Worm (Caenorhabditis elegans) whole organism, midembryonic: ENCODE measurements around the gene F43G6.16.

Experiments
- cog-1 ChIP-seq: sonication (generic microtip); optimal IDR thresholded peaks from 2 replicates; lab custom pipeline; 2016; ENCODE audit warnings: missing genetic modification characterization, missing compliant biosample characterization
- flt-1 ChIP-seq: fragments of 200-800 bp; sonication (Bioruptor generic); IDR thresholded peaks from 2 replicates; pipeline ENCODE4 v1.3.6; 2022; ENCODE audit warnings: missing genetic modification characterization, missing compliant biosample characterization
- klf-2 ChIP-seq: fragments of 200-800 bp; sonication (Bioruptor generic); conservative IDR thresholded peaks from 2 replicates; pipeline ENCODE4 v1.3.6; 2022; ENCODE audit warnings: missing genetic modification reagents, missing genetic modification characterization, missing compliant biosample characterization
- med-1 ChIP-seq: sonication (generic microtip); optimal IDR thresholded peaks from 2 replicates; lab custom pipeline; 2017; ENCODE audit warnings: missing genetic modification characterization, mild to moderate bottlenecking, missing compliant biosample characterization, antibody characterized with exemption, missing genetic modification reagents; ENCODE audit not compliant: insufficient read depth
- ref-1 ChIP-seq: fragments of 200-800 bp; sonication (Bioruptor generic); conservative IDR thresholded peaks from 2 replicates; pipeline ENCODE4 v1.3.6; 2022; ENCODE audit warnings: missing genetic modification reagents, missing genetic modification characterization, missing compliant biosample characterization
- tab-1 ChIP-seq: fragments of 200-800 bp; sonication (Bioruptor generic); IDR thresholded peaks from 2 replicates; pipeline ENCODE4 v1.3.6; 2022; ENCODE audit warnings: missing genetic modification characterization, missing compliant biosample characterization
- ztf-23 ChIP-seq: fragments of 200-800 bp; sonication (Bioruptor generic); IDR thresholded peaks from 2 replicates; pipeline ENCODE4 v1.3.6; 2022; ENCODE audit warnings: missing genetic modification reagents, missing genetic modification characterization, missing compliant biosample characterization
- ztf-29 ChIP-seq: fragments of 200-800 bp; sonication (Bioruptor generic); IDR thresholded peaks from 2 replicates; pipeline ENCODE4 v1.3.6; 2022; ENCODE audit warnings: missing genetic modification reagents, missing genetic modification characterization, missing compliant biosample characterization

DNA sequence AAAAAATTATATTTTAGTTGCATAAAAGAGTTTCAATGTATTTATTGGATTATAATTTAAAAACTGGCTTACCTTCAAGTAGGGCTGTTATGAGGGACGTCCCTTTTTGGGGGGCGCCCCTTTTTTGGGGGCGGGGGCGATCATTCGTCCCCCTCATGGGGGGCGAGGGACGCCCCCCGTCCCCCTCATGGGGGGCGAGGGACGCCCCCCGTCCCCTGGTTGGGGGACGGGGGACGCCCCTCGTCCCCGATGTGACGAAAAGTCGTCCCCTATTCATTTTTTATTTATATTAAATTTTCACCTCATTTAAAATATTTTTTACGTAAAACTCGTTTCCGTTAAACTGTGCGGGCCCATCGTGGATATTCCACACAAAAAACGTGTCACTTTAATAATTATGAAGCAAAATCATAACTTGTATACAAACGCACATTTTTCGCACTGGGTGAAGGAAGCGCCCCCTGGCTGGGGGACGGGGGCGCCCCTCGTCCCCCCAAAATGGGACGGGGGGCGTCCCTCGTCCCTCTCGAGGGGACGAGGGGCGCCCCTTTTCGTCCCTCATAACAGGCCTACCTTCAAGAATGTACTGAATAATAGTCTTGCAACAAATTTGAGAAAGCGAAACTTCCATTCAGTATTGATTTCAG, 16.8 kb downstream of the F43G6.16 start:
- TF ChIP-seq flt-1 (GFP tag; lab: Robert Waterston, UW) = no peak
- no peak for TF ChIP-seq ztf-29 (GFP tag; lab: Robert Waterston, UW)
- TF ChIP-seq cog-1 (tag; lab: Kevin White, UChicago) = no peak
- no peak for TF ChIP-seq ztf-23 (GFP tag; lab: Robert Waterston, UW)
- no peak for TF ChIP-seq med-1 (GFP tag; lab: Kevin White, UChicago)
- TF ChIP-seq klf-2 = no peak
- TF ChIP-seq ref-1 (GFP tag; lab: Robert Waterston, UW) = no peak
- TF ChIP-seq tab-1 (GFP tag; lab: Robert Waterston, UW) = 0 out of 2 replicates have a peak, but pooled peaks have one; percentile 28
